Fruit fly (Drosophila melanogaster): ENCODE measurements around the gene wa-cup.

The wa-cup gene

dm6 chr3R:7420465-7420864 is at the start of gene wa-cup:
Gene wa-cup (plus strand): TSS chr3R:7420765.
- TF ChIP-seq CG10348 (GFP tag; IDR thresholded peaks at IDR 0.05) (no peak), gl (tag; optimal IDR thresholded peaks at IDR 0.05) (no peak), CG13204 (GFP tag; optimal IDR thresholded peaks at IDR 0.05) (no peak), Pif1B (GFP tag; optimal IDR thresholded peaks at IDR 0.05) (no peak), D1 (tag; optimal IDR thresholded peaks at IDR 0.05) (no peak), CG9948 (tag; optimal IDR thresholded peaks at IDR 0.05) (no peak), CG8301 (tag; optimal IDR thresholded peaks at IDR 0.05) (no peak), CG4496 (GFP tag; IDR thresholded peaks at IDR 0.05) (no peak), CG17806 (tag; optimal IDR thresholded peaks at IDR 0.05) (no peak), CG14655 (GFP tag; optimal IDR thresholded peaks at IDR 0.05) (no peak), CG12605 (GFP tag; IDR thresholded peaks at IDR 0.05) (no peak), rn (GFP tag; IDR thresholded peaks at IDR 0.05) (no peak), CG8159 (tag; optimal IDR thresholded peaks at IDR 0.05) (no peak), CG15710 (tag; optimal IDR thresholded peaks at IDR 0.05) (no peak), Snoo (tag; optimal IDR thresholded peaks at IDR 0.05) (no peak)

dm6 chr3R:7391113-7391512 is 29.5 kb upstream of the wa-cup start, which contains the start of gene CG42650:
Gene CG42650 (plus strand): TSS chr3R:7391413.
- no peak for TF ChIP-seq gl (tag; optimal IDR thresholded peaks at IDR 0.05)
- no peak for TF ChIP-seq CG4496 (GFP tag; IDR thresholded peaks at IDR 0.05)
- TF ChIP-seq D1 (tag; optimal IDR thresholded peaks at IDR 0.05): no peak

- TF ChIP-seq Pif1A (GFP tag; optimal IDR thresholded peaks at IDR 0.05): no peak
- TF ChIP-seq CG4496 (GFP tag; IDR thresholded peaks at IDR 0.05): no peak
- TF ChIP-seq CG32121 (GFP tag; IDR thresholded peaks at IDR 0.05): no peak
- no peak for TF ChIP-seq rn (GFP tag; IDR thresholded peaks at IDR 0.05)
- no peak for TF ChIP-seq CG13204 (GFP tag; optimal IDR thresholded peaks at IDR 0.05)
- TF ChIP-seq D1 (tag; optimal IDR thresholded peaks at IDR 0.05): no peak
- no peak for TF ChIP-seq CG34367 (tag; optimal IDR thresholded peaks at IDR 0.05)
- no peak for TF ChIP-seq EcR (GFP tag; optimal IDR thresholded peaks at IDR 0.05)
- TF ChIP-seq CG8301 (tag; optimal IDR thresholded peaks at IDR 0.05): no peak
- no peak for TF ChIP-seq CG8159 (tag; optimal IDR thresholded peaks at IDR 0.05)
- TF ChIP-seq CG9948 (tag; optimal IDR thresholded peaks at IDR 0.05): no peak
- TF ChIP-seq Ets98B (GFP tag; IDR thresholded peaks at IDR 0.05): no peak
- TF ChIP-seq Pif1B (GFP tag; optimal IDR thresholded peaks at IDR 0.05): no peak
- TF ChIP-seq CG17806 (tag; optimal IDR thresholded peaks at IDR 0.05): no peak
- TF ChIP-seq CG15710 (tag; optimal IDR thresholded peaks at IDR 0.05): no peak
- TF ChIP-seq fd96Ca (GFP tag; IDR thresholded peaks at IDR 0.05): no peak
- TF ChIP-seq gl (tag; optimal IDR thresholded peaks at IDR 0.05): no peak
Observed at dm6 chr3R:7394047-7394446, 26.5 kb upstream of the wa-cup start.

dm6 chr3R:7406569-7406968 is 14.0 kb upstream of the wa-cup start, which contains the start of gene Ir84a:
Gene Ir84a (plus strand): TSS chr3R:7406869.
- TF ChIP-seq EcR (GFP tag; optimal IDR thresholded peaks at IDR 0.05) (no peak), CG34367 (tag; optimal IDR thresholded peaks at IDR 0.05) (no peak), CG13204 (GFP tag; optimal IDR thresholded peaks at IDR 0.05) (no peak), CG32121 (GFP tag; IDR thresholded peaks at IDR 0.05) (no peak), CG15710 (tag; optimal IDR thresholded peaks at IDR 0.05) (no peak), gl (tag; optimal IDR thresholded peaks at IDR 0.05) (no peak), CG17806 (tag; optimal IDR thresholded peaks at IDR 0.05) (no peak), CG12605 (GFP tag; IDR thresholded peaks at IDR 0.05) (no peak), Pif1A (GFP tag; optimal IDR thresholded peaks at IDR 0.05) (no peak), CG10348 (GFP tag; IDR thresholded peaks at IDR 0.05) (no peak), Ets98B (GFP tag; IDR thresholded peaks at IDR 0.05) (no peak), CG8159 (tag; optimal IDR thresholded peaks at IDR 0.05) (no peak), CG4496 (GFP tag; IDR thresholded peaks at IDR 0.05) (no peak), Pif1B (GFP tag; optimal IDR thresholded peaks at IDR 0.05) (no peak), Snoo (tag; optimal IDR thresholded peaks at IDR 0.05) (no peak), CG9948 (tag; optimal IDR thresholded peaks at IDR 0.05) (no peak), CG8301 (tag; optimal IDR thresholded peaks at IDR 0.05) (no peak)

dm6 chr3R:7438869-7439268 is 18.3 kb downstream of the wa-cup start:
- no peak for TF ChIP-seq fd96Ca (GFP tag; IDR thresholded peaks at IDR 0.05)
- TF ChIP-seq CG8159 (tag; optimal IDR thresholded peaks at IDR 0.05): no peak
- no peak for TF ChIP-seq gl (tag; optimal IDR thresholded peaks at IDR 0.05)
- TF ChIP-seq CG12605 (GFP tag; IDR thresholded peaks at IDR 0.05): no peak
- TF ChIP-seq CG15710 (tag; optimal IDR thresholded peaks at IDR 0.05): no peak
- TF ChIP-seq CG10348 (GFP tag; IDR thresholded peaks at IDR 0.05): no peak
- TF ChIP-seq Pif1A (GFP tag; optimal IDR thresholded peaks at IDR 0.05): no peak
- TF ChIP-seq CG17806 (tag; optimal IDR thresholded peaks at IDR 0.05): no peak
- no peak for TF ChIP-seq Pif1B (GFP tag; optimal IDR thresholded peaks at IDR 0.05)
- TF ChIP-seq CG13204 (GFP tag; optimal IDR thresholded peaks at IDR 0.05): no peak
- no peak for TF ChIP-seq Snoo (tag; optimal IDR thresholded peaks at IDR 0.05)
- TF ChIP-seq CG9948 (tag; optimal IDR thresholded peaks at IDR 0.05): no peak

- TF ChIP-seq CG12605 (GFP tag; IDR thresholded peaks at IDR 0.05) (no peak), CG10348 (GFP tag; IDR thresholded peaks at IDR 0.05) (no peak), CG8159 (tag; optimal IDR thresholded peaks at IDR 0.05) (peak; percentile 22), EcR (GFP tag; optimal IDR thresholded peaks at IDR 0.05) (peak; percentile 83), CG32121 (GFP tag; IDR thresholded peaks at IDR 0.05) (no peak)
Observed at dm6 chr3R:7439306-7439810, 18.8 kb downstream of the wa-cup start, which contains the start of gene CG14598. Gene CG14598 (plus strand): TSS chr3R:7439760.

- TF ChIP-seq Snoo (tag; optimal IDR thresholded peaks at IDR 0.05): no peak
Observed at dm6 chr3R:7441359-7441758, 20.8 kb downstream of the wa-cup start.
